Fruit fly (Drosophila melanogaster) whole organism, embryonic: Measurements from ENCODE around the gene CG10730.

Source experiments
- Ada2b ChIP-seq: fragments of 200-800 bp; sonication (Bioruptor generic); IDR thresholded peaks from 2 replicates; pipeline ENCODE4 v1.3.6; 2022; ENCODE audit warnings: missing biosample characterization, missing genetic modification characterization
- Adf1 ChIP-seq: fragments of 200-800 bp; sonication (Bioruptor generic); IDR thresholded peaks from 2 replicates; pipeline ENCODE4 v1.3.6; 2022; ENCODE audit warnings: missing biosample characterization, missing genetic modification characterization
- CG10267 ChIP-seq: fragments of 200-800 bp; sonication (Bioruptor generic); optimal IDR thresholded peaks from 2 replicates; lab custom pipeline; 2018; ENCODE audit warnings: missing biosample characterization, mild to moderate bottlenecking, missing genetic modification characterization, moderate library complexity
- CG10979 ChIP-seq: fragments of 200-800 bp; sonication (Bioruptor generic); optimal IDR thresholded peaks from 2 replicates; lab custom pipeline; 2018; ENCODE audit warnings: missing biosample characterization, mild to moderate bottlenecking, missing genetic modification characterization, moderate library complexity
- CG14050 ChIP-seq: fragments of 200-800 bp; sonication (Bioruptor generic); IDR thresholded peaks from 3 replicates; pipeline ENCODE4 v1.3.6; 2022; ENCODE audit warnings: missing biosample characterization, missing genetic modification characterization
- CG14710 ChIP-seq: fragments of 200-800 bp; sonication (Bioruptor generic); optimal IDR thresholded peaks from 3 replicates; lab custom pipeline; 2019; ENCODE audit warnings: missing biosample characterization, mild to moderate bottlenecking, missing genetic modification characterization, moderate library complexity
- CG14860 ChIP-seq: fragments of 200-800 bp; sonication (Bioruptor generic); IDR thresholded peaks from 3 replicates; pipeline ENCODE4 v1.3.6; 2022; ENCODE audit warnings: missing biosample characterization, missing genetic modification characterization; ENCODE audit not compliant: partially characterized antibody
- CG15011 ChIP-seq: fragments of 200-800 bp; sonication (Bioruptor generic); optimal IDR thresholded peaks from 3 replicates; lab custom pipeline; 2018; ENCODE audit warnings: missing biosample characterization, mild to moderate bottlenecking, missing genetic modification characterization
- CG15479 ChIP-seq: fragments of 200-800 bp; sonication (Bioruptor generic); optimal IDR thresholded peaks from 3 replicates; lab custom pipeline; 2019; ENCODE audit warnings: missing biosample characterization, mild to moderate bottlenecking, missing genetic modification characterization, moderate library complexity
- CG16779 ChIP-seq: fragments of 200-800 bp; sonication (Bioruptor generic); IDR thresholded peaks from 2 replicates; pipeline ENCODE4 v1.3.6; 2022; ENCODE audit warnings: missing biosample characterization, missing genetic modification characterization
- CG17186 ChIP-seq: fragments of 200-800 bp; sonication (Bioruptor generic); optimal IDR thresholded peaks from 3 replicates; lab custom pipeline; 2017; ENCODE audit warnings: missing biosample characterization, missing genetic modification reagents, missing genetic modification characterization
- CG17612 ChIP-seq: fragments of 200-800 bp; sonication (Bioruptor generic); IDR thresholded peaks from 2 replicates; pipeline ENCODE4 v1.3.6; 2022; ENCODE audit warnings: missing biosample characterization, missing genetic modification characterization
- CG17802 ChIP-seq: fragments of 200-800 bp; sonication (Bioruptor generic); optimal IDR thresholded peaks from 2 replicates; lab custom pipeline; 2018; ENCODE audit warnings: missing biosample characterization, mild to moderate bottlenecking, missing genetic modification characterization, moderate library complexity
- CG18011 ChIP-seq: fragments of 200-800 bp; sonication (Bioruptor generic); optimal IDR thresholded peaks from 2 replicates; lab custom pipeline; 2017; ENCODE audit warnings: missing biosample characterization, missing genetic modification characterization, mild to moderate bottlenecking, moderate library complexity, missing genotype
- CG18619 ChIP-seq: fragments of 200-800 bp; sonication (Bioruptor generic); optimal IDR thresholded peaks from 3 replicates; lab custom pipeline; 2017; ENCODE audit warnings: missing biosample characterization, mild to moderate bottlenecking, missing genetic modification characterization
- CG32532 ChIP-seq: fragments of 200-800 bp; sonication (Bioruptor generic); IDR thresholded peaks from 2 replicates; pipeline ENCODE4 v1.3.6; 2022; ENCODE audit warnings: missing biosample characterization, missing genetic modification characterization
- CG4328 ChIP-seq: fragments of 200-800 bp; sonication (Bioruptor generic); optimal IDR thresholded peaks from 3 replicates; lab custom pipeline; 2017; ENCODE audit warnings: missing biosample characterization, missing genetic modification reagents, missing genetic modification characterization
- CG7556 ChIP-seq: fragments of 200-800 bp; sonication (Bioruptor generic); optimal IDR thresholded peaks from 2 replicates; lab custom pipeline; 2017; ENCODE audit warnings: missing biosample characterization, mild to moderate bottlenecking, missing genetic modification characterization
- CG9609 ChIP-seq: fragments of 200-800 bp; sonication (Bioruptor generic); optimal IDR thresholded peaks from 3 replicates; lab custom pipeline; 2016; ENCODE audit warnings: missing biosample characterization, missing genetic modification characterization
- CG9727 ChIP-seq: fragments of 200-800 bp; sonication (Bioruptor generic); optimal IDR thresholded peaks from 3 replicates; lab custom pipeline; 2017; ENCODE audit warnings: missing biosample characterization, mild to moderate bottlenecking, missing genetic modification characterization
- CG9797 ChIP-seq: fragments of 200-800 bp; sonication (Bioruptor generic); optimal IDR thresholded peaks from 3 replicates; lab custom pipeline; 2018; ENCODE audit warnings: missing biosample characterization, mild to moderate bottlenecking, missing genetic modification characterization
- CG9876 ChIP-seq: fragments of 200-800 bp; sonication (Bioruptor generic); optimal IDR thresholded peaks from 2 replicates; lab custom pipeline; 2016; ENCODE audit warnings: missing biosample characterization, missing genetic modification characterization
- Deaf1 ChIP-seq: fragments of 200-800 bp; optimal IDR thresholded peaks from 3 replicates; lab custom pipeline; 2019; ENCODE audit warnings: missing biosample characterization, mild to moderate bottlenecking, missing genetic modification characterization, moderate library complexity
- Doc2 ChIP-seq: fragments of 200-800 bp; sonication (Bioruptor generic); IDR thresholded peaks from 2 replicates; pipeline ENCODE4 v1.3.6; 2022; ENCODE audit warnings: missing biosample characterization, missing genetic modification characterization
- HLH4C ChIP-seq: fragments of 200-800 bp; sonication (Bioruptor generic); IDR thresholded peaks from 3 replicates; pipeline ENCODE4 v1.3.6; 2022; ENCODE audit warnings: missing biosample characterization, missing genetic modification characterization; ENCODE audit not compliant: partially characterized antibody
- PHDP ChIP-seq: fragments of 200-800 bp; sonication (Bioruptor generic); optimal IDR thresholded peaks from 3 replicates; lab custom pipeline; 2018; ENCODE audit warnings: missing biosample characterization, mild to moderate bottlenecking, missing genetic modification characterization, moderate library complexity
- Poxn ChIP-seq: fragments of 200-800 bp; sonication (Bioruptor generic); IDR thresholded peaks from 2 replicates; pipeline ENCODE4 v1.3.6; 2022; ENCODE audit warnings: missing biosample characterization, missing genetic modification characterization
- Rx ChIP-seq: fragments of 200-800 bp; sonication (Bioruptor generic); IDR thresholded peaks from 2 replicates; pipeline ENCODE4 v1.3.6; 2022; ENCODE audit warnings: missing biosample characterization, missing genetic modification characterization
- al ChIP-seq: fragments of 200-800 bp; sonication (Bioruptor generic); IDR thresholded peaks from 2 replicates; pipeline ENCODE4 v1.3.6; 2022; ENCODE audit warnings: missing biosample characterization, missing genetic modification characterization
- chif ChIP-seq, 2 experiments: fragments of 200-800 bp; sonication (Bioruptor generic); optimal IDR thresholded peaks; 3 replicates each; lab custom pipeline; 2016; ENCODE audit warnings: missing biosample characterization in 2 of 2, missing genetic modification characterization in 2 of 2
- en ChIP-seq: fragments of 200-800 bp; sonication (Bioruptor generic); optimal IDR thresholded peaks from 2 replicates; lab custom pipeline; 2016; ENCODE audit warnings: missing biosample characterization, missing genetic modification characterization
- fd96Cb ChIP-seq: fragments of 200-800 bp; sonication (Bioruptor generic); optimal IDR thresholded peaks from 2 replicates; lab custom pipeline; 2018; ENCODE audit warnings: missing biosample characterization, mild to moderate bottlenecking, missing genetic modification characterization, moderate library complexity
- gcm ChIP-seq: fragments of 200-800 bp; sonication (Bioruptor generic); optimal IDR thresholded peaks from 2 replicates; lab custom pipeline; 2019; ENCODE audit warnings: missing biosample characterization, mild to moderate bottlenecking, missing genetic modification characterization, moderate library complexity
- hkb ChIP-seq, 2 experiments: fragments of 200-800 bp in 1 of 2; fragments of >200 bp in 1 of 2; sonication (Bioruptor generic) in 1 of 2; IDR thresholded peaks in 1 of 2; optimal IDR thresholded peaks in 1 of 2; 2 replicates each; pipeline versions ENCODE4 v1.3.6 to Lab custom; 2017 to 2022; ENCODE audit warnings: missing biosample characterization in 1 of 2, missing genetic modification characterization in 1 of 2
- ind ChIP-seq: fragments of 200-800 bp; sonication (Bioruptor generic); optimal IDR thresholded peaks from 3 replicates; lab custom pipeline; 2016; ENCODE audit warnings: missing biosample characterization, missing genetic modification characterization
- lbe ChIP-seq: fragments of 200-800 bp; sonication (Bioruptor generic); optimal IDR thresholded peaks from 2 replicates; lab custom pipeline; 2016; ENCODE audit warnings: missing biosample characterization, mild to moderate bottlenecking, missing genetic modification characterization
- lmd ChIP-seq: fragments of 200-800 bp; sonication (Bioruptor generic); IDR thresholded peaks from 2 replicates; pipeline ENCODE4 v1.3.6; 2022; ENCODE audit warnings: missing biosample characterization, missing genetic modification characterization
- luna ChIP-seq: fragments of 200-800 bp; sonication (Bioruptor generic); optimal IDR thresholded peaks from 2 replicates; lab custom pipeline; 2016; ENCODE audit warnings: missing biosample characterization, missing genetic modification characterization
- nerfin-2 ChIP-seq: fragments of 200-800 bp; sonication (Bioruptor generic); IDR thresholded peaks from 2 replicates; pipeline ENCODE4 v1.3.6; 2022; ENCODE audit warnings: missing biosample characterization, missing genetic modification characterization; ENCODE audit not compliant: partially characterized antibody
- org-1 ChIP-seq: fragments of 200-800 bp; sonication (Bioruptor generic); optimal IDR thresholded peaks from 2 replicates; lab custom pipeline; 2017; ENCODE audit warnings: missing biosample characterization, missing genetic modification characterization
- pan ChIP-seq, 4 experiments: fragments of >200 bp in 3 of 4; fragments of 200-800 bp in 1 of 4; sonication (Bioruptor generic) in 1 of 4; optimal IDR thresholded peaks in 3 of 4; IDR thresholded peaks in 1 of 4; 2 replicates each; pipeline versions ENCODE4 v1.3.6 to Lab custom; 2017 to 2022; ENCODE audit warnings: missing biosample characterization in 2 of 4, missing genetic modification characterization in 2 of 4, mixed read lengths in 1 of 4
- schlank ChIP-seq: fragments of 200-800 bp; sonication (Bioruptor generic); optimal IDR thresholded peaks from 2 replicates; lab custom pipeline; 2018; ENCODE audit warnings: missing biosample characterization, mild to moderate bottlenecking, missing genetic modification characterization
- slp2 ChIP-seq: fragments of 200-800 bp; sonication (Bioruptor generic); optimal IDR thresholded peaks from 2 replicates; lab custom pipeline; 2016; ENCODE audit warnings: missing biosample characterization, missing genetic modification characterization
- toy ChIP-seq: fragments of 200-800 bp; sonication (Bioruptor generic); IDR thresholded peaks from 2 replicates; pipeline ENCODE4 v1.3.6; 2022; ENCODE audit warnings: missing biosample characterization, missing genetic modification characterization
- trem ChIP-seq: fragments of 200-800 bp; optimal IDR thresholded peaks from 3 replicates; lab custom pipeline; 2019; ENCODE audit warnings: missing biosample characterization, mild to moderate bottlenecking, missing genetic modification characterization, moderate library complexity
- ttk ChIP-seq: fragments of 200-800 bp; sonication (Bioruptor generic); IDR thresholded peaks from 2 replicates; pipeline ENCODE4 v2.1.2; 2022; ENCODE audit warnings: missing biosample characterization, missing genetic modification characterization
- twi ChIP-seq: fragments of 200-800 bp; optimal IDR thresholded peaks from 2 replicates; lab custom pipeline; 2019; ENCODE audit warnings: missing biosample characterization, mild to moderate bottlenecking, missing genetic modification characterization, moderate library complexity
- tx ChIP-seq: fragments of 200-800 bp; sonication (Bioruptor generic); optimal IDR thresholded peaks from 2 replicates; lab custom pipeline; 2016; ENCODE audit warnings: missing biosample characterization, missing genetic modification characterization
- unpg ChIP-seq: fragments of 200-800 bp; sonication (Bioruptor generic); optimal IDR thresholded peaks from 3 replicates; lab custom pipeline; 2018; ENCODE audit warnings: missing biosample characterization, mild to moderate bottlenecking, missing genetic modification characterization, moderate library complexity
- usp ChIP-seq: fragments of >200 bp; optimal IDR thresholded peaks from 2 replicates; lab custom pipeline; 2017; ENCODE audit warnings: missing biosample characterization, missing genetic modification characterization

Gene CG10730

dm6 chr2L:20027382-20027919, 44.5 kb downstream of the CG10730 start, which contains the start of gene sNPF (continued):
- TF ChIP-seq Doc2 (GFP tag; lab: Robert Waterston, UW) = no peak
- TF ChIP-seq fd96Cb (tag; lab: Kevin White, UChicago) = peak; percentile 22
- peak; percentile 94 for TF ChIP-seq Deaf1
- TF ChIP-seq CG10267 = no peak
- TF ChIP-seq CG15479 (GFP tag; lab: Kevin White, UChicago) = no peak
- TF ChIP-seq trem = no peak
- no peak for TF ChIP-seq gcm (GFP tag; lab: Kevin White, UChicago)
- TF ChIP-seq unpg (GFP tag; lab: Kevin White, UChicago) = no peak
- no peak for TF ChIP-seq CG14050 (GFP tag; lab: Robert Waterston, UW)
- TF ChIP-seq org-1 (GFP tag; lab: Kevin White, UChicago) = peak; percentile 71
- TF ChIP-seq lbe (GFP tag; lab: Kevin White, UChicago) = no peak
- TF ChIP-seq ind (GFP tag; lab: Kevin White, UChicago) = peak; percentile 47
- no peak for TF ChIP-seq hkb (optimal IDR thresholded peaks at IDR 0.05; lab: Kevin White, UChicago)
- no peak for TF ChIP-seq hkb (GFP tag; IDR thresholded peaks at IDR 0.05; lab: Robert Waterston, UW)
- no peak for TF ChIP-seq CG9797
- no peak for TF ChIP-seq al (GFP tag; lab: Robert Waterston, UW)
- TF ChIP-seq CG17802 (tag; lab: Kevin White, UChicago) = no peak
- no peak for TF ChIP-seq CG10979 (tag; lab: Kevin White, UChicago)
- TF ChIP-seq Poxn (GFP tag; lab: Robert Waterston, UW) = no peak
- TF ChIP-seq CG15011 (GFP tag; lab: Kevin White, UChicago) = peak; percentile 37
- TF ChIP-seq chif (GFP tag; optimal IDR thresholded peaks at IDR 0.05; lab: Kevin White, UChicago) = peak; percentile 27 to 38
- TF ChIP-seq CG18619 (GFP tag; lab: Kevin White, UChicago) = peak; percentile 66
- no peak for TF ChIP-seq Ada2b (GFP tag; lab: Robert Waterston, UW)
- no peak for TF ChIP-seq CG16779 (GFP tag; lab: Robert Waterston, UW)
- TF ChIP-seq CG14860 (GFP tag; lab: Robert Waterston, UW) = no peak
- peak; percentile 49 for TF ChIP-seq CG9609 (GFP tag; lab: Kevin White, UChicago)
- TF ChIP-seq CG9876 (GFP tag; lab: Kevin White, UChicago) = no peak
- TF ChIP-seq schlank = peak; percentile 44
- TF ChIP-seq pan (optimal IDR thresholded peaks at IDR 0.05; lab: Kevin White, UChicago) = no peak
- TF ChIP-seq pan (GFP tag; optimal IDR thresholded peaks at IDR 0.05 in 1 of 2, IDR thresholded peaks at IDR 0.05 in 1 of 2) = no peak
- TF ChIP-seq luna (GFP tag; lab: Kevin White, UChicago) = no peak
- TF ChIP-seq en (GFP tag; lab: Kevin White, UChicago) = no peak
- TF ChIP-seq CG9727 (GFP tag; lab: Kevin White, UChicago) = peak; percentile 72
- no peak for TF ChIP-seq twi
- no peak for TF ChIP-seq usp (GFP tag; lab: Kevin White, UChicago)
- no peak for TF ChIP-seq CG17612 (GFP tag; lab: Robert Waterston, UW)
- TF ChIP-seq CG18011 (GFP tag; lab: Kevin White, UChicago) = peak; percentile 5
- TF ChIP-seq ttk = 0 out of 2 replicates have a peak, but pooled peaks have one; percentile 25
- no peak; the same call in 1 of the 2 replicates for TF ChIP-seq lmd (GFP tag; lab: Robert Waterston, UW)
- TF ChIP-seq Rx (GFP tag; lab: Robert Waterston, UW) = no peak
- no peak for TF ChIP-seq nerfin-2 (GFP tag; lab: Robert Waterston, UW)
- no peak for TF ChIP-seq HLH4C (GFP tag; lab: Robert Waterston, UW)
- peak; percentile 85 for TF ChIP-seq CG7556
- TF ChIP-seq tx (GFP tag; lab: Kevin White, UChicago) = peak; percentile 58
- TF ChIP-seq CG32532 (GFP tag; lab: Robert Waterston, UW) = no peak
- no peak for TF ChIP-seq CG4328 (GFP tag; lab: Kevin White, UChicago)
- no peak for TF ChIP-seq toy (GFP tag; lab: Robert Waterston, UW)
- peak; percentile 19 for TF ChIP-seq slp2 (GFP tag; lab: Kevin White, UChicago)
- no peak for TF ChIP-seq CG17186 (GFP tag; lab: Kevin White, UChicago)
- no peak for TF ChIP-seq Adf1
- no peak for TF ChIP-seq CG14710 (tag; lab: Kevin White, UChicago)
- peak; percentile 67 for TF ChIP-seq PHDP (tag; lab: Kevin White, UChicago)
